Worm (Caenorhabditis elegans) whole organism, L2 larva: ENCODE data around the gene H38K22.9.

Experiments
- C34F6.9 ChIP-seq: fragments of 150-350 bp; optimal IDR thresholded peaks from 2 replicates; lab custom pipeline; 2014; ENCODE audit warnings: missing biosample characterization, missing genetic modification characterization
- Y55F3AM.14 ChIP-seq: fragments of 200-800 bp; sonication (Bioruptor generic); optimal IDR thresholded peaks from 2 replicates; lab custom pipeline; 2018; ENCODE audit warnings: mild to moderate bottlenecking, missing genetic modification characterization, missing compliant biosample characterization
- ZK546.5 ChIP-seq: sonication (generic microtip); optimal IDR thresholded peaks from 2 replicates; lab custom pipeline; 2017; ENCODE audit warnings: missing biosample characterization, missing genetic modification characterization
- alr-1 ChIP-seq: fragments of 150-350 bp; optimal IDR thresholded peaks from 2 replicates; lab custom pipeline; 2014; ENCODE audit warnings: missing biosample characterization, missing genetic modification characterization
- blmp-1 ChIP-seq: sonication (generic microtip); optimal IDR thresholded peaks from 2 replicates; lab custom pipeline; 2017; ENCODE audit warnings: missing genetic modification characterization, mild to moderate bottlenecking, missing compliant biosample characterization, antibody characterized with exemption, moderate library complexity; ENCODE audit not compliant: insufficient read depth
- ceh-16 ChIP-seq: fragments of 150-350 bp; optimal IDR thresholded peaks from 2 replicates; lab custom pipeline; 2014; ENCODE audit warnings: missing biosample characterization, missing genetic modification characterization
- ceh-82 ChIP-seq: fragments of 150-350 bp; optimal IDR thresholded peaks from 2 replicates; lab custom pipeline; 2014; ENCODE audit warnings: missing biosample characterization, missing genetic modification characterization
- crh-2 ChIP-seq: sonication (generic microtip); optimal IDR thresholded peaks from 2 replicates; lab custom pipeline; 2017; ENCODE audit warnings: missing biosample characterization, missing genetic modification characterization
- dmd-4 ChIP-seq: sonication (generic microtip); optimal IDR thresholded peaks from 2 replicates; lab custom pipeline; 2017; ENCODE audit warnings: missing biosample characterization, missing genetic modification characterization
- egl-27 ChIP-seq: sonication (generic microtip); optimal IDR thresholded peaks from 3 replicates; lab custom pipeline; 2017; ENCODE audit warnings: missing biosample characterization, missing genetic modification reagents, missing genetic modification characterization
- elt-1 ChIP-seq: fragments of 150-350 bp; optimal IDR thresholded peaks from 2 replicates; lab custom pipeline; 2014; ENCODE audit warnings: missing biosample characterization, missing genetic modification characterization
- elt-3 ChIP-seq: sonication (generic microtip); optimal IDR thresholded peaks from 2 replicates; lab custom pipeline; 2017; ENCODE audit warnings: missing biosample characterization, missing genetic modification characterization
- fos-1 ChIP-seq: fragments of 150-350 bp; optimal IDR thresholded peaks from 2 replicates; lab custom pipeline; 2014; ENCODE audit warnings: missing biosample characterization, missing genetic modification characterization
- gmeb-1 ChIP-seq: fragments of 150-350 bp; optimal IDR thresholded peaks from 2 replicates; lab custom pipeline; 2014; ENCODE audit warnings: missing biosample characterization, missing genetic modification characterization
- lin-11 ChIP-seq: fragments of 150-350 bp; sonication (generic microtip); optimal IDR thresholded peaks from 2 replicates; lab custom pipeline; 2014; ENCODE audit warnings: missing biosample characterization, missing genetic modification characterization, inconsistent platforms, mixed read lengths
- lsy-2 ChIP-seq, 2 experiments: fragments of 150-350 bp in 1 of 2; sonication (generic microtip) in 1 of 2; optimal IDR thresholded peaks; 2 replicates each; lab custom pipeline; 2014 to 2017; ENCODE audit warnings: missing biosample characterization in 2 of 2, missing genetic modification characterization in 2 of 2
- mbf-1 ChIP-seq: sonication (generic microtip); optimal IDR thresholded peaks from 2 replicates; lab custom pipeline; 2017; ENCODE audit warnings: missing biosample characterization, missing genetic modification characterization
- mdl-1 ChIP-seq, 2 experiments: fragments of 150-350 bp in 1 of 2; sonication (generic microtip) in 1 of 2; optimal IDR thresholded peaks; 2 replicates each; lab custom pipeline; 2017; ENCODE audit warnings: missing biosample characterization in 2 of 2, missing genetic modification characterization in 2 of 2
- nhr-11 ChIP-seq: fragments of 150-350 bp; optimal IDR thresholded peaks from 2 replicates; lab custom pipeline; 2014; ENCODE audit warnings: missing biosample characterization, missing genetic modification characterization
- nhr-12 ChIP-seq: fragments of 150-350 bp; optimal IDR thresholded peaks from 2 replicates; lab custom pipeline; 2014; ENCODE audit warnings: missing biosample characterization, missing genetic modification characterization
- nhr-129 ChIP-seq: fragments of 150-350 bp; optimal IDR thresholded peaks from 2 replicates; lab custom pipeline; 2014; ENCODE audit warnings: missing biosample characterization, missing genetic modification characterization
- nhr-21 ChIP-seq: fragments of 150-350 bp; optimal IDR thresholded peaks from 2 replicates; lab custom pipeline; 2014; ENCODE audit warnings: missing biosample characterization, missing genetic modification characterization
- nhr-23 ChIP-seq: fragments of 150-350 bp; optimal IDR thresholded peaks from 2 replicates; lab custom pipeline; 2014; ENCODE audit warnings: missing biosample characterization, missing genetic modification reagents, missing genetic modification characterization
- nhr-237 ChIP-seq: fragments of 150-350 bp; optimal IDR thresholded peaks from 2 replicates; lab custom pipeline; 2014; ENCODE audit warnings: missing biosample characterization, missing genetic modification characterization
- nhr-25 ChIP-seq: fragments of 150-350 bp; sonication (generic microtip); optimal IDR thresholded peaks from 3 replicates; lab custom pipeline; 2014; ENCODE audit warnings: missing biosample characterization, missing genetic modification characterization
- nhr-6 ChIP-seq: fragments of 150-350 bp; optimal IDR thresholded peaks from 2 replicates; lab custom pipeline; 2014; ENCODE audit warnings: missing biosample characterization, missing genetic modification characterization
- nhr-77 ChIP-seq: fragments of 150-350 bp; optimal IDR thresholded peaks from 2 replicates; lab custom pipeline; 2014; ENCODE audit warnings: missing biosample characterization, missing genetic modification characterization
- sem-4 ChIP-seq: fragments of 150-350 bp; optimal IDR thresholded peaks from 2 replicates; lab custom pipeline; 2014; ENCODE audit warnings: missing biosample characterization, missing genetic modification reagents, missing genetic modification characterization
- sma-3 ChIP-seq: sonication (generic microtip); optimal IDR thresholded peaks from 2 replicates; lab custom pipeline; 2016; ENCODE audit warnings: missing genetic modification reagents, missing genetic modification characterization, missing compliant biosample characterization
- sma-9 ChIP-seq, 2 experiments: fragments of 150-350 bp in 1 of 2; sonication (generic microtip) in 1 of 2; optimal IDR thresholded peaks; 2 replicates each; lab custom pipeline; 2014 to 2016; ENCODE audit warnings: missing genetic modification characterization in 2 of 2, mild to moderate bottlenecking in 1 of 2, missing biosample characterization in 1 of 2, missing compliant biosample characterization in 1 of 2, missing genetic modification reagents in 1 of 2, moderate library complexity in 1 of 2
- snpc-4 ChIP-seq: fragments of 150-350 bp; optimal IDR thresholded peaks from 2 replicates; lab custom pipeline; 2014; ENCODE audit warnings: missing biosample characterization, missing genetic modification characterization
- unc-39 ChIP-seq: fragments of 150-350 bp; optimal IDR thresholded peaks from 2 replicates; lab custom pipeline; 2014; ENCODE audit warnings: missing biosample characterization, missing genetic modification characterization
- unc-55 ChIP-seq: fragments of 150-350 bp; sonication (generic microtip); optimal IDR thresholded peaks from 3 replicates; lab custom pipeline; 2014; ENCODE audit warnings: missing biosample characterization, missing genetic modification reagents, missing genetic modification characterization
- zag-1 ChIP-seq: fragments of 150-350 bp; optimal IDR thresholded peaks from 2 replicates; lab custom pipeline; 2014; ENCODE audit warnings: missing biosample characterization, missing genetic modification characterization
- ztf-11 ChIP-seq: sonication (generic microtip); optimal IDR thresholded peaks from 2 replicates; lab custom pipeline; 2017; ENCODE audit warnings: missing biosample characterization, missing genetic modification characterization
- ztf-4 ChIP-seq: fragments of 150-350 bp; optimal IDR thresholded peaks from 2 replicates; lab custom pipeline; 2014; ENCODE audit warnings: missing biosample characterization, missing genetic modification characterization

H38K22.9 gene

DNA sequence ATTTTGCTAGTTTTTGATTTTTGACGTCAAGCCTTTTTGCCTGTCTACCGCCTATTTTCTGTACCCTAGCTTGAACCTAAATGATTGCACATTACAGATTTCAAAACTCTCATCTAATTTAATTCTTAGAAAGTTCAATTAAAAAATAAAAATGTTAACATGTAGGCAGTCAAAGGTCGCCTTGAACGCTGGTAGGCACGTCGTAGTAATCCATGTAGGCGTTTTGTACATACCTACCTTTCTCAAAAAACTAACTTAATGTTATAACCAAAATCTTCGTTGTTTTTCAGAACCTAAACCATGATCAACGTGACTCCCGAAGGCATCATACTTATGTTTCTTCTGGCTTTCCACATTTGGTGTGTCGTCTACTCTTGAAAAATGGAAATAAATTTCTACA lies at the start of gene H38K22.9:
TSS of gene H38K22.9 (plus strand) at position 301 of the 400 bp plus-strand sequence.
- TF ChIP-seq nhr-11 (tag; lab: Kevin White, UChicago), result no peak
- no peak for TF ChIP-seq lin-11 (tag; lab: Kevin White, UChicago)
- TF ChIP-seq nhr-12, result no peak
- TF ChIP-seq ceh-82 (tag; lab: Kevin White, UChicago), result no peak
- TF ChIP-seq snpc-4 (tag; lab: Kevin White, UChicago), result no peak
- TF ChIP-seq nhr-25, result no peak
- no peak for TF ChIP-seq zag-1

DNA sequence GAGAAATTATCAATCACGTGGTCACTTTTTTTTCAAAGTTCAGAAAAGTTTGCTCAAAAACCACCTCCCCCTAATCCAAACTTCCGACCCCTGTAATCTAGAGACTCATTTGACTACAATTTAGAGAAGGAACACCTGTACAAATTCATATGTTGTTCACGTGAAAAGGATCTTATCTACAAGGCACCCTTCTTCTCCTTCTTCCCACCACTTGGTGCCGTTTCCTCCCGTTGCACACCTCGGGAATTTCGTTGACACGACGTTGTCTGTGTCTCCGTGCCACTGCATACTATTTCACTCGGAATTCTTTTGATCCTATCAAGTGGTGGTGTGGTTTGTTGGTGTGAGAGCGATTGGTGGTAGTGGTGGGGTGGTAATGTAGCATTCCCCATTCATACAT lies 49.4 kb upstream of the H38K22.9 start:
- TF ChIP-seq ZK546.5 (tag; lab: Kevin White, UChicago) (no peak), elt-1 (tag; lab: Kevin White, UChicago) (no peak), sma-9 (GFP tag; optimal IDR thresholded peaks at IDR 0.05; lab: Kevin White, UChicago) (peak; percentile 17), sma-9 (tag; optimal IDR thresholded peaks at IDR 0.05; lab: Kevin White, UChicago) (no peak), mdl-1 (tag; optimal IDR thresholded peaks at IDR 0.05; lab: Kevin White, UChicago) (no peak), ceh-16 (tag; lab: Kevin White, UChicago) (peak; percentile 47)

DNA sequence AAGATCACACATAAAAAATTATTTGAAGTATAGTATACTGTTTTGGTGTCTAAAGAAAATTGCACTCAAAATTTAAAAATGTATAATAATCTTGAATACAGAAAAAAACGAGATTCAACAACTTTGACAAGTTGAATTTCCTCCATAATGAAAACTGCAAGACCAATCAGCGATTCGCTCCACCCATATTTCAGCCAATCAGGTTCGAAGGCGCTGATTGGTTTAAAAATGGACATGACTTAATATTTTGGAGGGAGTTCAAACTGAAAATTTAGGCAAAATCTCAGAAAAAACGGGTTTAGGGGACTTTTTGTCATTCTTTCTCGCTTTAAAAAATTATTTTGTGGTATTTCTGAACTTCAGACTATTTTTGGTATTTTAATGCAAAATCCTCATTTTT lies 48.3 kb upstream of the H38K22.9 start:
- TF ChIP-seq nhr-25 (no peak), blmp-1 (tag; lab: Kevin White, UChicago) (no peak), nhr-6 (tag; lab: Kevin White, UChicago) (no peak), lsy-2 (tag; optimal IDR thresholded peaks at IDR 0.05; lab: Kevin White, UChicago) (peak in 1 of 2 experiments; percentile 5), egl-27 (tag; lab: Kevin White, UChicago) (no peak), nhr-237 (no peak)

DNA sequence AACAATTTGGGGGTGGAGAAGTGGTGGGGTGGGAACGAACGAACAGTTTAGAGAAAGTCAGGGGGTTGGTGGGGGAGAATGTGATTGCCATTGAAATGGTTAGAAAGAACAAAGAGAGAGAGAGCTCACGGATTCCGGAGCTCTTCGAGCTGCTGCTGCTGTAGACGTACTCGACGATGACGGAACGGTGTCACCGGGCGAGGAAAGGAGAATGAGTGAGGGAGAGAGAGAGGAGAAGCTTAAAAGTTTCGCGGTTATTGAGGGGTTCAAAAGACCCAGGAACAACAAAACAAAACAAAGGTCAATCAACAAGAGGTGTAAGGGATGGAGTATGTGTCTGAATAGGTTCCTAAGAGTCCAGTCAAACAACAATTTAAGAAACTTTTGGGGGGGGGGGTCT lies 47.7 kb upstream of the H38K22.9 start:
- TF ChIP-seq crh-2 (tag; lab: Kevin White, UChicago), result no peak
- TF ChIP-seq nhr-77 (tag; lab: Kevin White, UChicago), result no peak
- TF ChIP-seq nhr-129 (tag; lab: Kevin White, UChicago), result no peak
- no peak for TF ChIP-seq lin-11 (tag; lab: Kevin White, UChicago)
- no peak for TF ChIP-seq ztf-11 (tag; lab: Kevin White, UChicago)
- no peak for TF ChIP-seq unc-39
- no peak for TF ChIP-seq nhr-23 (tag; lab: Kevin White, UChicago)
- TF ChIP-seq dmd-4 (tag; lab: Kevin White, UChicago), result no peak
- no peak for TF ChIP-seq unc-55 (GFP tag; lab: Kevin White, UChicago)
- TF ChIP-seq elt-3 (tag; lab: Kevin White, UChicago), result no peak
- no peak for TF ChIP-seq ztf-4
- TF ChIP-seq ceh-82 (tag; lab: Kevin White, UChicago), result no peak
- TF ChIP-seq sma-3 (GFP tag; lab: Kevin White, UChicago), result no peak
- no peak for TF ChIP-seq nhr-21 (tag; lab: Kevin White, UChicago)
- no peak for TF ChIP-seq ZK546.5 (tag; lab: Kevin White, UChicago)
- TF ChIP-seq sem-4 (tag; lab: Kevin White, UChicago), result no peak
- TF ChIP-seq sma-9 (GFP tag; optimal IDR thresholded peaks at IDR 0.05; lab: Kevin White, UChicago), result no peak
- no peak for TF ChIP-seq sma-9 (tag; optimal IDR thresholded peaks at IDR 0.05; lab: Kevin White, UChicago)
- TF ChIP-seq ceh-16 (tag; lab: Kevin White, UChicago), result no peak
- TF ChIP-seq alr-1 (tag; lab: Kevin White, UChicago), result no peak
- no peak for TF ChIP-seq C34F6.9 (tag; lab: Kevin White, UChicago)

DNA sequence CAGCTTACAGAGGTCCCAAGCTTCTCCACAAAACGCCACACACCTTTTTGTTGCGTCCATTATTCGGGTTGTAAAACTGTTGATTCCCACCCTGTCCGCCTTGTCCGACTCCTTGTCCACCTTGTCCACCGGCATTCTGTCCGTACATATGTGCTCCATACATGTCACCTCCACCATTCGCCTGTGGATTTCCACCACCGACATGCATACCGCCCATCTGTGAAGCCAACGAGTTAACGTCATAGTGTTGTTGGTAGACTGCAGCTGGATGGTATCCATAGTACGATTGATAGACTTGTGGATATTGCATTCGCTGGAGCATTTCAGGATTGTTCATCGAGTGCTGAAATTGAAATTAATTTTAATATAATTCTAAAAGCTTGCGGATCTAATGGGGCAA lies 46.2 kb upstream of the H38K22.9 start:
- TF ChIP-seq Y55F3AM.14 (GFP tag; lab: Kevin White, UChicago), result no peak
- no peak for TF ChIP-seq fos-1 (tag; lab: Kevin White, UChicago)
- no peak for TF ChIP-seq nhr-237
- TF ChIP-seq mbf-1 (tag; lab: Kevin White, UChicago), result no peak
- TF ChIP-seq dmd-4 (tag; lab: Kevin White, UChicago), result no peak
- no peak for TF ChIP-seq gmeb-1 (tag; lab: Kevin White, UChicago)
